Worm (Caenorhabditis elegans): Measurements from ENCODE around the gene F21H7.12.

DNA sequence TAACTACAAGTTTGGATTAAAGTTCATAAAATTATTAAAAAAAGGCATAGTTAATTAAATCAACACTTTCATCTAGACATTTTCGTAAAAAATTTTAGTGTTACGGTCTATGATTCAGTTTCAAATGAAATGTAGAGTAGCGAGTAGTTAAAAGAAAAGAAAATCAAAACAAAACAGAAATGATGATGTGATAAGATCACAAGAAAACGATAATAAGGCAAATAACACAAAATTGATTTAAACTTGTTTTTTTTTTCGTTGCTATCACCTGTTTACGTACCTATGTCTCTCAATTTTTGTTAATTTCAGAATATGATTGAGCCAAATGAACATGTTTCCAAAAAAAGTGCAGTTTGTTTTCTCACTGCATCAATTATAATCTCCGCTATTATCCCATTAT lies at the start of gene F21H7.12, which contains the start of gene F21H7.2:
- TF ChIP-seq ama-1 (optimal IDR thresholded peaks at IDR 0.05) = no peak
- TF ChIP-seq tbx-11 (GFP tag; IDR thresholded peaks at IDR 0.05) = no peak
- no peak for TF ChIP-seq ets-7 (tag; optimal IDR thresholded peaks at IDR 0.05)
- TF ChIP-seq flt-1 (GFP tag; IDR thresholded peaks at IDR 0.05) = no peak
- no peak for TF ChIP-seq aly-1 (tag; optimal IDR thresholded peaks at IDR 0.05)
- no peak for TF ChIP-seq tbx-37 (GFP tag; conservative IDR thresholded peaks at IDR 0.05)
- no peak for TF ChIP-seq pes-1 (GFP tag; IDR thresholded peaks at IDR 0.05)
- TF ChIP-seq hmbx-1 (tag; optimal IDR thresholded peaks at IDR 0.05) = no peak
- no peak for TF ChIP-seq hmg-4 (GFP tag; optimal IDR thresholded peaks at IDR 0.05)

All from whole organism, early embryonic.